Fruit fly (Drosophila melanogaster): ENCODE measurements around the gene Cpr30B.

The Cpr30B gene

DNA sequence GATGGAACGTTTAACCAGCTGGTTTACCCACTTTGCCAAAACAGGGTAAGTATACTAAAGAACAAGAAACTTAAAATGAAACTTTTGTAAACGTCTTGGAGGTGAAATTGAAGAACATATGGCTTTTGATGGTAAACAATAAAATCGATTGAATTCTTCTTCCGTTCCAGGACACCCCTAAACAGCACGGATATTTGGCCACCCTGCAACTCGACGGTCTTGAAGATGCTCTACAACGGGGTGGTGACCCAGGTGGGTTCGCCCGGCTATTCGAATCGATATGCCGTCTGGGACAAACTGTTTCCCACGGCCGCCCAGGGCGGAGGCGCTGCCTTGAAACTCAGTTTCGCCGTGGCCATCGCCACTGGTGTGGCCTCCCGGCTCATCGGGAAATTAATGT is 48.5 kb downstream of the Cpr30B start:
- TF ChIP-seq pan (optimal IDR thresholded peaks at IDR 0.05) (no peak), EcR (GFP tag; optimal IDR thresholded peaks at IDR 0.05) (no peak), usp (GFP tag; optimal IDR thresholded peaks at IDR 0.05) (no peak), psq (optimal IDR thresholded peaks at IDR 0.05) (no peak), Dll (optimal IDR thresholded peaks at IDR 0.05) (no peak), CG8478 (optimal IDR thresholded peaks at IDR 0.05) (no peak)
